Worm (Caenorhabditis elegans) whole organism, late embryonic: Measurements from ENCODE around the gene gcna-1.

Source experiments
- K09A11.1 ChIP-seq: sonication (generic microtip); optimal IDR thresholded peaks from 2 replicates; lab custom pipeline; 2017; ENCODE audit warnings: antibody characterized with exemption, mild to moderate bottlenecking, missing genetic modification characterization, missing compliant biosample characterization; ENCODE audit not compliant: insufficient read depth
- ceh-9 ChIP-seq: sonication (generic microtip); optimal IDR thresholded peaks from 2 replicates; lab custom pipeline; 2016; ENCODE audit warnings: mild to moderate bottlenecking, missing genetic modification characterization, inconsistent platforms, missing compliant biosample characterization
- dmd-4 ChIP-seq: sonication (generic microtip); optimal IDR thresholded peaks from 2 replicates; lab custom pipeline; 2016; ENCODE audit warnings: borderline replicate concordance, missing genetic modification characterization, missing compliant biosample characterization
- elt-4 ChIP-seq: sonication (generic microtip); optimal IDR thresholded peaks from 2 replicates; lab custom pipeline; 2016; ENCODE audit warnings: missing genetic modification characterization, missing compliant biosample characterization
- eyg-1 ChIP-seq: sonication (generic microtip); optimal IDR thresholded peaks from 2 replicates; lab custom pipeline; 2016; ENCODE audit warnings: missing genotype, missing genetic modification characterization, missing compliant biosample characterization
- hlh-15 ChIP-seq: sonication (generic microtip); optimal IDR thresholded peaks from 2 replicates; lab custom pipeline; 2016; ENCODE audit warnings: missing genetic modification characterization, missing compliant biosample characterization
- hlh-30 ChIP-seq: sonication (generic microtip); optimal IDR thresholded peaks from 2 replicates; lab custom pipeline; 2017; ENCODE audit warnings: antibody characterized with exemption, missing genetic modification characterization, missing compliant biosample characterization; ENCODE audit not compliant: insufficient read depth
- lin-11 ChIP-seq: fragments of 200-800 bp; sonication (Bioruptor generic); optimal IDR thresholded peaks from 2 replicates; lab custom pipeline; 2018; ENCODE audit warnings: mild to moderate bottlenecking, missing genetic modification characterization, missing compliant biosample characterization
- npax-4 ChIP-seq: sonication (generic microtip); optimal IDR thresholded peaks from 2 replicates; lab custom pipeline; 2016; ENCODE audit warnings: missing genetic modification characterization, missing compliant biosample characterization
- pat-9 ChIP-seq: fragments of 200-800 bp; sonication (Bioruptor generic); optimal IDR thresholded peaks from 2 replicates; lab custom pipeline; 2018; ENCODE audit warnings: mild to moderate bottlenecking, missing genetic modification characterization, moderate library complexity, missing compliant biosample characterization
- pha-4 ChIP-seq: fragments of 150-350 bp; optimal IDR thresholded peaks from 2 replicates; lab custom pipeline; 2018; ENCODE audit warnings: missing biosample characterization, missing genetic modification reagents, missing genetic modification characterization
- rnt-1 ChIP-seq: sonication (generic microtip); optimal IDR thresholded peaks from 2 replicates; lab custom pipeline; 2016; ENCODE audit warnings: missing genetic modification characterization, missing compliant biosample characterization
- unc-86 ChIP-seq: sonication (generic microtip); optimal IDR thresholded peaks from 2 replicates; lab custom pipeline; 2016; ENCODE audit warnings: missing genetic modification characterization, missing compliant biosample characterization

DNA sequence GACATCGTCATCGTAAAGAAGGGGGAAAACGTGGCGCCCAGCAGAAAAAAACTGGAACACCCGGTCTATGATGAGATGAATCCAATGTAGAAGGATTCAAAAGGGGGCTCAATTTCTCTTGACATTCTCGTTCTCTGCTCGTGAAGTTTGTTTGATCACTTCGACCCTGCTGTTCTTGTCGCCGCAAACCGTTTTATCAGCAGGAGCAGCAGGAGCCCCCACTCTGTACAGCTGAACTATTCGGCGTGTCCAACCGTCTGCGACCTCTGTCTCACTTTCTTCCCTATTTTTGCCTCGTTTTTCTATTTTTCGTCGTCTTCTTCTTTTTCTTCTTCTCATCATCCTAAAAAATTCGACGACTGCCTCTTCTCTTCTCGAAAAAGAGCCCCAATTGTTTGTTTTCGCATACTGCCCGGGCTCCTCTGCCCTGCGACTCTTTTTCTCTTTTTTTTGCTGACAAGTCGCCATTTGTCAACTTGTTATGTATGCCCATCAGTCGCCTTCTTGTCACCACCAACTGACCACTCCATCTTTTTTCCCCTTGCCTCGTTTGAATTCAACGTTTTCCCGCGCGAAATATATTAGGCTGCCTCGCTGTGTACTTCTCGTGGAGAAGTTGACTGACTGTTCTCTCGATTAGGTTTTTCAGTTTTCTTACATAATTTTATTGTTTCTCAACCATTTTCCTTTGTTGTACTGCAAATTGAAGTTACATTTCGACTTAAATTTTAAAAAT is 19.7 kb downstream of the gcna-1 start:
- TF ChIP-seq dmd-4 (tag; lab: Kevin White, UChicago) (no peak), rnt-1 (tag; lab: Kevin White, UChicago) (no peak), ceh-9 (tag; lab: Kevin White, UChicago) (no peak), unc-86 (tag; lab: Kevin White, UChicago) (no peak), K09A11.1 (tag; lab: Kevin White, UChicago) (no peak), hlh-15 (no peak), pat-9 (tag; lab: Kevin White, UChicago) (no peak), pha-4 (tag; lab: Kevin White, UChicago) (no peak), hlh-30 (tag; lab: Kevin White, UChicago) (no peak), lin-11 (tag; lab: Kevin White, UChicago) (no peak), eyg-1 (tag; lab: Kevin White, UChicago) (no peak), npax-4 (tag; lab: Kevin White, UChicago) (no peak), elt-4 (tag; lab: Kevin White, UChicago) (no peak)
